Worm (Caenorhabditis elegans): ENCODE results near the gene mam-7.

DNA sequence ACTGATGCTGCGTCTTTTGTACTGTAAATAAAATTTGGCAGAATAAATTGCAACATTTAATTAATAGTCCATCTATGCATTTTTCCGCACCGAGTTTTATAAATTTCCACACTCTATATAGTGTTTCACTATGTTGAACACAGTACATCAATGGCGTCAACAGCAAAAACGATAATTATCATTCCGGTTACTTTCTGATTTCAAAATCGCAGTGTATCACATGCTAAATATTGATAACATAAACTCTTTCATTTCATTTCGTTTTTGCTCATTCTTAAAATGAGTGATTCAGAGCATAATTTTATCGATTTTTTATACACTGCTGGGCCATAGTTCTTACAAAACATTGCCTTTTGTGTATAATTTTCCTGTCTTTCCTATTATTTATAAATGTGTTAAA is 29.4 kb downstream of the mam-7 start:
- no peak for TF ChIP-seq nhr-77 (tag; optimal IDR thresholded peaks at IDR 0.05)
- TF ChIP-seq egl-27 (tag; optimal IDR thresholded peaks at IDR 0.05), result no peak
- TF ChIP-seq grh-1 (GFP tag; IDR thresholded peaks at IDR 0.05), result no peak
- no peak for TF ChIP-seq tlp-1 (tag; optimal IDR thresholded peaks at IDR 0.05)
- no peak for TF ChIP-seq elt-3 (tag; optimal IDR thresholded peaks at IDR 0.05)
- TF ChIP-seq ceh-82 (tag; optimal IDR thresholded peaks at IDR 0.05), result no peak
- TF ChIP-seq fos-1 (tag; optimal IDR thresholded peaks at IDR 0.05), result no peak
- no peak for TF ChIP-seq efl-1 (optimal IDR thresholded peaks at IDR 0.05)
- TF ChIP-seq efl-1 (GFP tag; optimal IDR thresholded peaks at IDR 0.05 in 1 of 2), result no peak
- no peak for TF ChIP-seq nhr-85 (tag)
- no peak for TF ChIP-seq nhr-12 (tag; optimal IDR thresholded peaks at IDR 0.05)
